Worm (Caenorhabditis elegans) whole organism, L1 larva: ENCODE results near the gene cpna-2.
A peak's percentile ranks its signal among the peaks of the same experiment; 100 is the strongest.

Source experiments
- C04F5.9 ChIP-seq: sonication (generic microtip); optimal IDR thresholded peaks from 2 replicates; lab custom pipeline; 2016; ENCODE audit warnings: missing genetic modification characterization, missing compliant biosample characterization
- C34B4.2 ChIP-seq: sonication (generic microtip); optimal IDR thresholded peaks from 2 replicates; lab custom pipeline; 2017; ENCODE audit warnings: mild to moderate bottlenecking, missing genetic modification characterization, missing compliant biosample characterization
- F16B12.6 ChIP-seq: fragments of 150-350 bp; optimal IDR thresholded peaks from 2 replicates; lab custom pipeline; 2014; ENCODE audit warnings: missing biosample characterization, missing genetic modification characterization
- alr-1 ChIP-seq: fragments of 200-800 bp; sonication (Bioruptor generic); optimal IDR thresholded peaks from 2 replicates; lab custom pipeline; 2018; ENCODE audit warnings: borderline replicate concordance, mild to moderate bottlenecking, missing genetic modification characterization, missing compliant biosample characterization
- blmp-1 ChIP-seq: fragments of 150-350 bp; optimal IDR thresholded peaks from 2 replicates; lab custom pipeline; 2014; ENCODE audit warnings: missing biosample characterization, missing genetic modification characterization
- ceh-82 ChIP-seq, 3 experiments: fragments of 150-350 bp in 1 of 3; sonication (generic microtip) in 2 of 3; optimal IDR thresholded peaks; 2 replicates each; lab custom pipeline; 2014 to 2017; ENCODE audit warnings: missing biosample characterization in 3 of 3, missing genetic modification characterization in 3 of 3
- ceh-88 ChIP-seq: fragments of 200-800 bp; sonication (Bioruptor generic); IDR thresholded peaks from 2 replicates; pipeline ENCODE4 v1.3.6; 2022; ENCODE audit warnings: missing genetic modification characterization, missing compliant biosample characterization
- efl-1 ChIP-seq, 4 experiments: fragments of 150-350 bp; optimal IDR thresholded peaks in 3 of 4; peaks in 1 of 4; 1 replicate in 1 of 4; 2 replicates in 3 of 4; lab custom pipeline; 2014; ENCODE audit warnings: missing biosample characterization in 2 of 4, missing genetic modification characterization in 2 of 4, missing genetic modification reagents in 2 of 4
- efl-3 ChIP-seq: fragments of 200-800 bp; sonication (Bioruptor generic); optimal IDR thresholded peaks from 2 replicates; lab custom pipeline; 2018; ENCODE audit warnings: mild to moderate bottlenecking, missing genetic modification characterization, missing compliant biosample characterization
- fkh-10 ChIP-seq: sonication (generic microtip); optimal IDR thresholded peaks from 2 replicates; lab custom pipeline; 2017; ENCODE audit warnings: missing biosample characterization, missing genetic modification reagents, missing genetic modification characterization
- fkh-8 ChIP-seq: sonication (generic microtip); optimal IDR thresholded peaks from 2 replicates; lab custom pipeline; 2016; ENCODE audit warnings: mild to moderate bottlenecking, missing genetic modification characterization, missing compliant biosample characterization
- grh-1 ChIP-seq: fragments of 200-800 bp; sonication (Bioruptor generic); IDR thresholded peaks from 2 replicates; pipeline ENCODE4 v1.3.6; 2022; ENCODE audit warnings: missing genetic modification reagents, missing genetic modification characterization, missing compliant biosample characterization
- hlh-17 ChIP-seq: fragments of 200-800 bp; sonication (Bioruptor generic); optimal IDR thresholded peaks from 2 replicates; lab custom pipeline; 2018; ENCODE audit warnings: missing genetic modification characterization, mild to moderate bottlenecking, missing compliant biosample characterization, moderate library complexity, borderline replicate concordance
- hlh-4 ChIP-seq: sonication (generic microtip); optimal IDR thresholded peaks from 2 replicates; lab custom pipeline; 2016; ENCODE audit warnings: mild to moderate bottlenecking, missing genetic modification characterization, missing compliant biosample characterization
- hpl-2 ChIP-seq: fragments of 150-350 bp; optimal IDR thresholded peaks from 2 replicates; lab custom pipeline; 2014; ENCODE audit warnings: missing biosample characterization, missing genetic modification reagents, missing genetic modification characterization
- lin-14 ChIP-seq: fragments of 200-800 bp; sonication (Bioruptor generic); optimal IDR thresholded peaks from 2 replicates; lab custom pipeline; 2018; ENCODE audit warnings: mild to moderate bottlenecking, missing genetic modification characterization, moderate library complexity, missing compliant biosample characterization
- lir-3 ChIP-seq: sonication (generic microtip); optimal IDR thresholded peaks from 2 replicates; lab custom pipeline; 2016; ENCODE audit warnings: mild to moderate bottlenecking, missing genetic modification characterization, moderate library complexity, missing compliant biosample characterization; ENCODE audit not compliant: poor library complexity
- mab-9 ChIP-seq: fragments of 200-800 bp; sonication (Bioruptor generic); IDR thresholded peaks from 2 replicates; pipeline ENCODE4 v1.3.6; 2022; ENCODE audit warnings: missing genetic modification reagents, missing genetic modification characterization, missing compliant biosample characterization
- mef-2 ChIP-seq: fragments of 150-350 bp; optimal IDR thresholded peaks from 2 replicates; lab custom pipeline; 2014; ENCODE audit warnings: missing biosample characterization, missing genetic modification characterization
- mep-1 ChIP-seq: fragments of 150-350 bp; optimal IDR thresholded peaks from 2 replicates; lab custom pipeline; 2014; ENCODE audit warnings: missing biosample characterization, missing genetic modification characterization
- nhr-19 ChIP-seq: fragments of 200-800 bp; sonication (Bioruptor generic); conservative IDR thresholded peaks from 2 replicates; pipeline ENCODE4 v1.3.6; 2022; ENCODE audit warnings: missing genetic modification characterization, missing compliant biosample characterization
- nhr-20 ChIP-seq: sonication (generic microtip); optimal IDR thresholded peaks from 2 replicates; lab custom pipeline; 2016; ENCODE audit warnings: mild to moderate bottlenecking, missing genetic modification characterization, missing compliant biosample characterization
- nhr-28 ChIP-seq: fragments of 150-350 bp; optimal IDR thresholded peaks from 2 replicates; lab custom pipeline; 2014; ENCODE audit warnings: missing biosample characterization, missing genetic modification characterization
- nhr-77 ChIP-seq: fragments of 150-350 bp; optimal IDR thresholded peaks from 2 replicates; lab custom pipeline; 2014; ENCODE audit warnings: missing biosample characterization, missing genetic modification characterization
- nhr-84 ChIP-seq: sonication (generic microtip); optimal IDR thresholded peaks from 2 replicates; lab custom pipeline; 2017; ENCODE audit warnings: missing biosample characterization, missing genetic modification characterization
- nhr-85 ChIP-seq: sonication (generic microtip); peaks from one replicate; lab custom pipeline; 2016; ENCODE audit warnings: missing genetic modification characterization, inconsistent platforms, missing compliant biosample characterization
- pag-3 ChIP-seq: sonication (generic microtip); optimal IDR thresholded peaks from 2 replicates; lab custom pipeline; 2017; ENCODE audit warnings: missing genetic modification characterization, mild to moderate bottlenecking, missing compliant biosample characterization, antibody characterized with exemption, borderline replicate concordance; ENCODE audit not compliant: insufficient read depth
- rnt-1 ChIP-seq: sonication (generic microtip); optimal IDR thresholded peaks from 2 replicates; lab custom pipeline; 2016; ENCODE audit warnings: mild to moderate bottlenecking, missing genetic modification characterization, moderate library complexity, missing compliant biosample characterization
- snpc-4 ChIP-seq: fragments of 150-350 bp; optimal IDR thresholded peaks from 2 replicates; lab custom pipeline; 2014; ENCODE audit warnings: missing biosample characterization, missing genetic modification characterization
- sox-4 ChIP-seq: sonication (generic microtip); optimal IDR thresholded peaks from 2 replicates; lab custom pipeline; 2016; ENCODE audit warnings: missing genetic modification characterization, missing compliant biosample characterization
- sptf-1 ChIP-seq: fragments of 150-350 bp; optimal IDR thresholded peaks from 2 replicates; lab custom pipeline; 2014; ENCODE audit warnings: missing biosample characterization, missing genetic modification characterization
- swsn-7 ChIP-seq: sonication (generic microtip); optimal IDR thresholded peaks from 2 replicates; lab custom pipeline; 2016; ENCODE audit warnings: missing genetic modification characterization, missing compliant biosample characterization
- tbx-2 ChIP-seq: sonication (generic microtip); optimal IDR thresholded peaks from 2 replicates; lab custom pipeline; 2016; ENCODE audit warnings: missing genetic modification characterization, missing compliant biosample characterization
- unc-130 ChIP-seq: fragments of 150-350 bp; optimal IDR thresholded peaks from 2 replicates; lab custom pipeline; 2017; ENCODE audit warnings: missing biosample characterization, missing genetic modification characterization, inconsistent platforms
- unc-30 ChIP-seq: sonication (generic microtip); optimal IDR thresholded peaks from 2 replicates; lab custom pipeline; 2017; ENCODE audit warnings: missing biosample characterization, missing genetic modification characterization
- vab-15 ChIP-seq: sonication (generic microtip); optimal IDR thresholded peaks from 2 replicates; lab custom pipeline; 2017; ENCODE audit warnings: missing genotype, mild to moderate bottlenecking, missing genetic modification characterization, missing compliant biosample characterization
- xbp-1 ChIP-seq: sonication (generic microtip); optimal IDR thresholded peaks from 2 replicates; lab custom pipeline; 2016; ENCODE audit warnings: missing genetic modification characterization, missing compliant biosample characterization
- zag-1 ChIP-seq: fragments of 150-350 bp; optimal IDR thresholded peaks from 2 replicates; lab custom pipeline; 2014; ENCODE audit warnings: missing biosample characterization, missing genetic modification characterization
- zip-4 ChIP-seq: fragments of 200-800 bp; sonication (Bioruptor generic); optimal IDR thresholded peaks from 2 replicates; lab custom pipeline; 2018; ENCODE audit warnings: mild to moderate bottlenecking, missing genetic modification characterization, moderate library complexity, missing compliant biosample characterization

cpna-2 gene

ce11 chrII:7761440-7761839 lies 36.7 kb downstream of the cpna-2 start, which contains the start of gene B0228.8:
TSS of gene B0228.8 (minus strand) at chrII:7761540.
- TF ChIP-seq swsn-7 (tag; lab: Kevin White, UChicago), result no peak
- no peak for TF ChIP-seq xbp-1 (tag; lab: Kevin White, UChicago)
- no peak for TF ChIP-seq nhr-77 (tag; lab: Kevin White, UChicago)
- no peak for TF ChIP-seq nhr-19 (GFP tag; lab: Robert Waterston, UW)
- no peak for TF ChIP-seq sox-4
- no peak for TF ChIP-seq nhr-84 (tag; lab: Kevin White, UChicago)
- TF ChIP-seq nhr-20 (tag; lab: Kevin White, UChicago), result no peak
- TF ChIP-seq rnt-1 (tag; lab: Kevin White, UChicago), result no peak
- no peak for TF ChIP-seq efl-3
- TF ChIP-seq tbx-2, result no peak
- no peak for TF ChIP-seq lin-14 (GFP tag; lab: Kevin White, UChicago)
- no peak for TF ChIP-seq zag-1 (tag; lab: Kevin White, UChicago)
- no peak for TF ChIP-seq hpl-2
- TF ChIP-seq C34B4.2 (tag; lab: Kevin White, UChicago), result no peak
- TF ChIP-seq mef-2 (tag; lab: Kevin White, UChicago), result no peak
- TF ChIP-seq zip-4, result no peak
- TF ChIP-seq hlh-4, result no peak
- TF ChIP-seq mep-1 (tag; lab: Kevin White, UChicago), result no peak
- TF ChIP-seq, all 84 proteins: peak for 0

ce11 chrII:7763569-7763968 lies 38.9 kb downstream of the cpna-2 start, which contains the start of gene B0228.9:
TSS of gene B0228.9 (minus strand) at chrII:7763669.
- no peak for TF ChIP-seq xbp-1 (tag; lab: Kevin White, UChicago)
- no peak for TF ChIP-seq alr-1 (tag; lab: Kevin White, UChicago)

DNA sequence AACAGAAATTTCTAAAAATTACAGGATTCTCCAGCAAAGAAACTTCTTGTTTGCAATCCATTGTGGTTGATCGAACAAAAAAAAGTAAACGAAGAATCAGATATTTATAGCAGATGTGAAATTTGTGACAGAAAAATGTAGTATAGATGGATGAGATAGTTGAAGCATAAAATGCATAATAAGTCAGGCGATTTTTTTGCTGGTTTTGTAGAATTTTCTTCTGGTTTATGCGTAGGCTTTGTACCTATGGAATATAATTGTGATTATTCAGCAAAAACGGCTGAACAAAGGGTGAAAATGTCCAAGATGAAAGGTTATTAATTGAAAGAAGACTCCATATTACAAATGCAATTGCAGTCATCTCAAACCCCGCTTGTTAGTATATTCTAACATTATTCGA lies 40.8 kb downstream of the cpna-2 start, which contains the start of gene srh-39:
srh-39 (minus strand) TSS at position 101 of the 400 bp plus-strand sequence.
- TF ChIP-seq blmp-1 (tag; lab: Kevin White, UChicago) (no peak), unc-30 (tag; lab: Kevin White, UChicago) (no peak), pag-3 (tag; lab: Kevin White, UChicago) (no peak), nhr-20 (tag; lab: Kevin White, UChicago) (no peak), grh-1 (no peak), hlh-17 (no peak), unc-130 (no peak), C04F5.9 (tag; lab: Kevin White, UChicago) (no peak), ceh-88 (GFP tag; lab: Robert Waterston, UW) (no peak), fkh-10 (GFP tag; lab: Kevin White, UChicago) (no peak), mab-9 (GFP tag; lab: Robert Waterston, UW) (no peak)

- TF ChIP-seq lir-3 (no peak), nhr-85 (tag; lab: Kevin White, UChicago) (peak; percentile 59), swsn-7 (tag; lab: Kevin White, UChicago) (no peak), F16B12.6 (no peak), nhr-84 (tag; lab: Kevin White, UChicago) (no peak), blmp-1 (tag; lab: Kevin White, UChicago) (peak; percentile 56), ceh-82 (tag; optimal IDR thresholded peaks at IDR 0.05; lab: Kevin White, UChicago) (no peak), efl-3 (no peak), sptf-1 (tag; lab: Kevin White, UChicago) (no peak), snpc-4 (tag; lab: Kevin White, UChicago) (no peak)
These were observed 44.6 kb downstream of the cpna-2 start for ce11 chrII:7769254-7769653.

DNA sequence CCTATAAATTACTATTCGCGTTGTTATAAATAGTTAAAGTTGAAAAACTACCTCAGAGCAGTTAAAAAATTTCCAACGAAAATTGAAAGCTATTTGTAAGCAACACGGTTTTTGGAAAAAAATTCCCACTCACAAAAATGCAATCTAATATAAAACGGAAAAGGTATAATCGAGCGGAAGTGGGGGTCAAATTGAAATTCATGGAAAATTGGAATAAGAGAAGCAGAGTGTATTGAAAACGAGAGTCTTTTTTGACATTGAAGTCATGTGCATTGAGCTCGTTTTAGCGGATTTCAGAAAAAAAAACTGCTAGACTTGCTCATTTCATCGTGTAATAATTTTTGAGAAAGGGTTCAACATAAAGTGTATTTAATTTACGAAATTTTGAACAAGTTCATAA lies 45.5 kb downstream of the cpna-2 start:
- TF ChIP-seq efl-1 (optimal IDR thresholded peaks at IDR 0.05; lab: Kevin White, UChicago) (no peak), efl-1 (GFP tag; optimal IDR thresholded peaks at IDR 0.05 in 1 of 2; lab: Kevin White, UChicago) (peak in 1 of 2 experiments; percentile 49), fkh-8 (tag; lab: Kevin White, UChicago) (peak; percentile 65), vab-15 (tag; lab: Kevin White, UChicago) (no peak), lin-14 (GFP tag; lab: Kevin White, UChicago) (peak; percentile 31), nhr-28 (tag; lab: Kevin White, UChicago) (no peak)
- TF ChIP-seq, all 84 proteins: peak for 3
